Worm (Caenorhabditis elegans) whole organism, dauer: Measurements from ENCODE around the gene W08F4.1.
"Not testable (repeated sequence)": the region's sequence is repeated elsewhere in the genome, so short reads cannot be mapped to it uniquely, and the experiment has no call there.

Experiments used
- unc-62 ChIP-seq: sonication (generic microtip); optimal IDR thresholded peaks from 2 replicates; lab custom pipeline; 2017; ENCODE audit warnings: missing biosample characterization, missing genetic modification reagents, missing genetic modification characterization

The W08F4.1 gene

ce11 chrII:591110-591509, 2.2 kb upstream of the W08F4.1 start, which contains the start of gene W08F4.10:
TSS of gene W08F4.10 (minus strand) at chrII:591210.
- no peak for TF ChIP-seq unc-62

- TF ChIP-seq unc-62: no peak
Observed at ce11 chrII:596702-597101, 3.4 kb downstream of the W08F4.1 start.

DNA sequence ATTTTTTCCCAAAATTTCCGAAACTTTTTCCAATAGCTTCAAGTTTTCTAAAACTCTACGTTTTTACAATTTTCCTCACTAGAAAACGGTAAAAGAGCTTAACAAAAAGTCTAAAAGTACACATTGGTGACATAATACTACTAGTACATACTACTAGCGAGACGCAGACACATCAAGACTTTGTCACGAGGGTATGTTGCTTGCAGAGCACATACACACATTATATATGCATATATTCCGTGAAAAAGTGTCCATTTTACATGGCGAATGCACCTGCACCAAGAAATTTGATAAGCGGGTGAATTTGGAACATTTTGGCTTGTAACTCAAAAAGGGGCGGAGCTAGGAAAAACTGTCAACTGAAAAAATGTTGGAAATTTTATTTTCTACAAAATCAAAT, 8.0 kb downstream of the W08F4.1 start:
- no peak for TF ChIP-seq unc-62

DNA sequence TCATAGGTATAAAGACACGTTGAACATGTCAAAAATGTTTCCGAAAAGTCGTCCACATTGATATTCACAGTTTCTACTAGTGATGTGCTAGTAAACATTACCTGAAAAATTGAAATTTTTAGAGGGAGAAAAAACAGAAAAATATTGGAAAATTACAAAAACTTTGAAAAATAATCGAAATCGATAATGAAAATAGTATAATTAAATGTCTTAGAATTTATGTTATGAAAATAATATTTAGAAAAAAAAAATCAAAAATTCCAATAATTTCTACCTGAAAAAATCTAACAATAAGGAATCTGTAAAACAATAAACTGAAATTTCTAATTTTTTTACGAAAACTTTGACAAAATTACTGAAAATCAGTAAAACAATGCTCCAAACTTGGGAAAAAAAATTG, 8.7 kb downstream of the W08F4.1 start, which contains the start of gene nhl-3:
nhl-3 (minus strand) TSS at position 101 of the 400 bp plus-strand sequence.
- no peak for TF ChIP-seq unc-62

ce11 chrII:602969-603368, 9.6 kb downstream of the W08F4.1 start:
- no peak for TF ChIP-seq unc-62

ce11 chrII:605267-605666, 11.9 kb downstream of the W08F4.1 start, which contains the start of gene W04H10.2:
TSS of gene W04H10.2 (plus strand) at chrII:605567.
- no peak for TF ChIP-seq unc-62

DNA sequence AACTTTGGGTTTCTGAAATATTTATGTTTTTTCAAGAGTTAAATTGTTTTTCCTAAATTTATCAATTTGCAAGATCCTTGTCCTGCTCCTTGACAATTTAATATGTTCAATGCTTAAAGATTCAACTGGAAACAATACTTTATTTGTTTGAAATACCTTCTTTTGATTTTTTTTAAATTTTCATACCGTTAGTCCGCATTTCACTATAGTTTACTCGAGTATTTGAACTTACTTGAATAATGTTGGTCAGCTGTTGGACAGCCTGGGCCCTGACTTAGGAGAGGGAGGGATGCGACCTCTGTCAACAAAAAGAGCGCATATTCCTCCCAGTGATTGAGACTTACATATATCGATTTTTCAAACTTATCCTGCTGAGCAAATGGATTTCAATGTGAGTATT, 12.7 kb downstream of the W08F4.1 start, which contains the start of gene W04H10.5:
W04H10.5 (plus strand) TSS at position 301 of the 400 bp plus-strand sequence.
- TF ChIP-seq unc-62: no peak

DNA sequence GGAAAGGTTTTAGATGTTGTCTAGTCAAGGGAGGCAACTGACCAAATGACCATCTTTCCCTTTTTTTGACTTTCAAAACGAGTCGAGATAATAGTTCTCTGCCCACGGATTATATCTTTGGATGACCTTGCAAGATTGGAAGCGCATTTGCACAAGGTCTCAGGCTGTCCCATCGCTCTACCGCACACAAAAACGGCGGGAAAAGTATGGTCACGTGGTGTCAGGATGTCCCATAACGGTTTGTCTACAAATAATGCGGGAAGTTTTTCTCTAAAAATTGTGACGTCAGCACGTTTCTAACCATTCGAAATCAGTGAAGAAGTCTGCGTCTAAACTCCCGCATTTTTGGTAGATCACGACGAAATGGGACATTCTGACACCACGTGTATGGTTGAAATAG, 15.0 kb downstream of the W08F4.1 start, which contains the start of gene W04H10.6:
W04H10.6 (minus strand) TSS at position 101 of the 400 bp plus-strand sequence.
- TF ChIP-seq unc-62: no peak

ce11 chrII:608757-609156, 15.4 kb downstream of the W08F4.1 start, which contains the start of gene W04H10.1:
TSS of gene W04H10.1 (plus strand) at chrII:609057.
- TF ChIP-seq unc-62: no peak

DNA sequence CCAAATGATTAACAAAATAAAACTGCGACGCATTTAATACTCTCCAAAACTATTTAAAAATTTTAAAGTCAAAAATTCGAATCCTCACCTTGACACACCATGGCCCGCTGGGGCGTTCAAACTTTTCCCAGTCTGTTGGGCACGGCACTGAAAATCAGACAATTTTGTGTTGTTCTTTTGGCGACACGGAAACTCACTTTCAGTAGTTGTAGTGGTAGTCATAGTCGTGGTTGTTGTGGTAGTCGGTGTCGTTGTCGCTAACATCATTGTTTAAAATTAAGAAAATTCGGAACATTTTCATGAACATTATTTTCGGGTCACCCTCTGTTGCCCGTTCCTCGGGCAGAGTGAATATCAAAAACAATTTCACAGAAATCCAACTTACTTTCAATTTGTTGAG, 19.0 kb downstream of the W08F4.1 start, which contains the start of gene clec-118:
clec-118 (minus strand) TSS at position 101 of the 400 bp plus-strand sequence.
- TF ChIP-seq unc-62: not testable (repeated sequence)

DNA sequence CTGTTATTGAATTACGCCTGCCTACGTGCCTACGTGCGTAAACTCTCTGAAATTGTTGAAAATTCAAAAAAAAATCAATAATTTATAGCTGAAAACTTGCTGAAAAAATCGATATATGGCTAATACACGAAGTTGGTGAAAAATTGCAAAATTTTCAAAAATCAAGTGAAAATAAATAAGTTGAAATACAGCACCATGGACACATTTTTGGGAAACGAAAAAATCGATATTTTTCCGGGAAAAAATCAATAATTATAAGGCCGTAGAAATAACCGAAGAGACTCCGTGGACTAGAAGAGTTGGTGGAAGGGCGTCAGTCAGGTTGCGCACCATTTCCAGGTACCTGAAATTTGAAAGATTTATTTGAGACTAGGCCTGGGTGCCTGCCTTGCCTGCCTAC, 21.4 kb downstream of the W08F4.1 start:
- no peak for TF ChIP-seq unc-62

DNA sequence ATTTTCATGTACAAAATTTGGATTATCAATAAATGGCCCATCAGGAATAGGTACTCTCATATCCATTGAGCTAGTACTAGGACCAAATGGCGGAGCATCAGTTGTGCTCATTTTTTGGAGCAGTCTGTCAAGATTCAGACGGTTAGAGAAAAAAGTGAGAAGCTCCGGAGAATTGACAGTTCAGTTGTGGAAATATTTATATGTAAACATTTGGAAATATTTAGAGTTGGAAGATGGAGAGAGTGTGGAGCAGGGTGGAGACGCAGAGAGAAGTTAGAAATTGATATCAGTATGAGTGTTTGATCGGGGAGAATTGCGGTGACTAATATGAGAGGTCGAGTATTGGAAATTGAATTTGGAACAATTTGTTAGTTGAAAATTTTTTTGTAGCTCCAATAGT, 27.8 kb downstream of the W08F4.1 start:
- no peak for TF ChIP-seq unc-62

ce11 chrII:622478-622877, 29.2 kb downstream of the W08F4.1 start:
- no peak for TF ChIP-seq unc-62

DNA sequence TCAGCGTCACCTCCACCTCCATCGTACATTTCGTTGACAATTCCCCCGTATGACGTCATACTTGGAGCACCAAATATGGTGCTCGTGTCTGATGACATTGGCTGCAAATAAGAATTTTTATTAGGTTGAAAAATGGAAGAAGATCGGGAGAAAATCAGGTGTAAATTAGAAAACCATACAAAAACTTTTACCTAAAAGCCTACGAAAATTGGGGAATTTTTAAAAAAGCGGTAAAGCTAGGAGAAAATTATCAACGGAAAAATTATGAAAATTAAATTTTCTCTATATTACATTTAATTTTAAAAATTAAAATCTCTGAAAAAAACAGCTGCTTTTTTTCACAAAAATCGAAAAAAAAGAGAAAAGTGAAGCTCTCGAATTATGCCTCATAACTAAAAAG, 31.1 kb downstream of the W08F4.1 start, which contains the start of gene T04B8.5:
T04B8.5 (minus strand) TSS at position 101 of the 400 bp plus-strand sequence.
- TF ChIP-seq unc-62: no peak

DNA sequence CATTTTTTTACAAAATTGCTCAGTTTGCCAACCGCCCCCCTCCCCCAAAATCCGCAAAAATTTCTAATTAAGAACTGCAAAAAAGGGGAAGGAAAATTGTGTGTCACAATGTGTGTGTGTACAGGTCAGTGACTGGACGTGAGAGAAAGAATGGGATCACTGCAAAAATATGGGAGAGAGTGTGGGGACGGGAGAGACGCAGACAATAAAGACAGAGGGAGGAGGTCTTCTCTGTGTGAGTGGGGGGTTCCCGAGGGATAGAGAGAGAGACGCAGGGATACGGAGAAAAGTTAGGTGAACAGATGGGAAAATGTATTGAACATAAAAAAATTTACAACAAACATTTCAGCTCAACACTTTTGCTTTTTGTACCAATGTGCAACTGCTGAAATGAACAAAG, 32.6 kb downstream of the W08F4.1 start:
- no peak for TF ChIP-seq unc-62

ce11 chrII:627205-627604, 33.9 kb downstream of the W08F4.1 start, which contains the start of gene arrd-1:
TSS of gene arrd-1 (plus strand) at chrII:627505.
- no peak for TF ChIP-seq unc-62

- no peak for TF ChIP-seq unc-62
Observed at ce11 chrII:627913-628312, 34.6 kb downstream of the W08F4.1 start.

DNA sequence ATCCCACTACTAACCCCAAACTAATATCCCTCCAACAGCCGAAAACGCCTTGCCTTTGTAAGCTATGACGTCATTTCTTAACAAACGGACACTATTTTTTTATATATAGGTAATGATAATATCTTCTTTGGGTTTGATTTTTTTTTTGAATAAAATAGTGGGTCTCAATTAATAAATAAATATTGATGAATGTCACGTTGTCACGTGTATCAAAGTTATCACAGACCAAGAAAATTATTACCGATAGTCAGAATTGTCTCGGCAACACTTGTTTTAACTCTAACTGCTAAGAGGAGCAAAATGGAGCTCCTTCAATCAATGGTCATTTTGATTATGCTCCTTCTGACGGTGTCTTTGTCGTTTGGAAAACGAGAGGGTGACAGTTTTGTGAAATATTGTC, 40.7 kb downstream of the W08F4.1 start, which contains the start of gene T04B8.1:
T04B8.1 (plus strand) TSS at position 301 of the 400 bp plus-strand sequence.
- no peak for TF ChIP-seq unc-62

ce11 chrII:639467-639866, 46.1 kb downstream of the W08F4.1 start, which contains the start of gene K07E8.6:
TSS of gene K07E8.6 (minus strand) at chrII:639567.
- TF ChIP-seq unc-62: no peak
